Worm (Caenorhabditis elegans) whole organism, L2 larva: ENCODE data around the gene slo-2.

Source experiments
- F13H6.1 ChIP-seq: sonication (generic microtip); optimal IDR thresholded peaks from 2 replicates; lab custom pipeline; 2016; ENCODE audit warnings: missing genetic modification characterization, missing compliant biosample characterization
- fos-1 ChIP-seq: fragments of 150-350 bp; optimal IDR thresholded peaks from 2 replicates; lab custom pipeline; 2014; ENCODE audit warnings: missing biosample characterization, missing genetic modification characterization
- lin-39 ChIP-seq: fragments of 150-350 bp; optimal IDR thresholded peaks from 2 replicates; lab custom pipeline; 2014; ENCODE audit warnings: missing biosample characterization, missing genetic modification reagents, missing genetic modification characterization
- nhr-12 ChIP-seq: fragments of 150-350 bp; optimal IDR thresholded peaks from 2 replicates; lab custom pipeline; 2014; ENCODE audit warnings: missing biosample characterization, missing genetic modification characterization
- nhr-21 ChIP-seq: fragments of 150-350 bp; optimal IDR thresholded peaks from 2 replicates; lab custom pipeline; 2014; ENCODE audit warnings: missing biosample characterization, missing genetic modification characterization
- snpc-4 ChIP-seq: fragments of 150-350 bp; optimal IDR thresholded peaks from 2 replicates; lab custom pipeline; 2014; ENCODE audit warnings: missing biosample characterization, missing genetic modification characterization
- unc-39 ChIP-seq: fragments of 150-350 bp; optimal IDR thresholded peaks from 2 replicates; lab custom pipeline; 2014; ENCODE audit warnings: missing biosample characterization, missing genetic modification characterization
- unc-62 ChIP-seq: fragments of 150-350 bp; optimal IDR thresholded peaks from 2 replicates; lab custom pipeline; 2014; ENCODE audit warnings: missing biosample characterization, missing genetic modification reagents, missing genetic modification characterization

DNA sequence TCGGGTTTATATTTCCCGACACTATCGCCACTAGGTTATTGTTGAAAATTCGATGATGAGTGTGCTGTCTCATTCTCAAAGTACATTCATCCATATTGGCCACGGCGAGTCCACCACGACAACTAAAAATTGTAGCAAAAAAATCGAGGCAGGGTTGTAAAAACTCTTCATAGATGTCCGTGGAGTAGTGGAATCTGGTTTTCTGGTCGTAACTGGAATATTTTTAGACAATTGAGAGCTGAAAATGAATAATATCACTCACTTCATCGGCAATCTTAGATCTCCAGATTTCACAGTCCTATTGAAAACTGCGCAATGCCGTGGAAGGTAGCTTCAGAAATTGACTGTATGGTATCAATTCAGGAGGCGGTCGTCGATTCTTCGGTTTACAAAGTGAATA lies 29.8 kb upstream of the slo-2 start:
- no peak for TF ChIP-seq F13H6.1
- TF ChIP-seq nhr-21 (tag; lab: Kevin White, UChicago): no peak
- TF ChIP-seq unc-62 (GFP tag; lab: Kevin White, UChicago): no peak
- no peak for TF ChIP-seq nhr-12
- TF ChIP-seq fos-1 (tag; lab: Kevin White, UChicago): no peak
- no peak for TF ChIP-seq unc-39 (tag; lab: Kevin White, UChicago)
- no peak for TF ChIP-seq lin-39 (tag; lab: Kevin White, UChicago)
- no peak for TF ChIP-seq snpc-4 (tag; lab: Kevin White, UChicago)
